Worm (Caenorhabditis elegans) whole organism, L4 larva: ENCODE results near the gene F09E5.8.

Source experiments
- D1046.2 ChIP-seq: fragments of 200-800 bp; sonication (Bioruptor generic); IDR thresholded peaks from 2 replicates; pipeline ENCODE4 v1.3.6; 2022; ENCODE audit warnings: missing genetic modification characterization, missing compliant biosample characterization
- F10B5.3 ChIP-seq: sonication (generic microtip); optimal IDR thresholded peaks from 2 replicates; lab custom pipeline; 2016; ENCODE audit warnings: mild to moderate bottlenecking, missing genetic modification characterization, missing compliant biosample characterization
- F26F4.8 ChIP-seq: fragments of 200-800 bp; sonication (Bioruptor generic); conservative IDR thresholded peaks from 2 replicates; pipeline ENCODE4 v1.3.6; 2022; ENCODE audit warnings: missing genetic modification characterization, missing compliant biosample characterization
- F37D6.2 ChIP-seq: sonication (generic microtip); optimal IDR thresholded peaks from 2 replicates; lab custom pipeline; 2016; ENCODE audit warnings: mild to moderate bottlenecking, missing genetic modification characterization, missing compliant biosample characterization
- R02D3.7 ChIP-seq: fragments of 150-350 bp; sonication (generic microtip); optimal IDR thresholded peaks from 3 replicates; lab custom pipeline; 2014; ENCODE audit warnings: missing biosample characterization, missing genetic modification characterization
- T26A8.4 ChIP-seq: fragments of 200-800 bp; sonication (Bioruptor generic); IDR thresholded peaks from 2 replicates; pipeline ENCODE4 v1.3.6; 2022; ENCODE audit warnings: missing genetic modification characterization, missing compliant biosample characterization
- Y105C5A.15 ChIP-seq: fragments of 200-800 bp; sonication (Bioruptor generic); IDR thresholded peaks from 2 replicates; pipeline ENCODE4 v1.3.6; 2022; ENCODE audit warnings: missing genetic modification characterization, missing compliant biosample characterization
- Y48G9A.11 ChIP-seq: fragments of 200-800 bp; sonication (Bioruptor generic); IDR thresholded peaks from 2 replicates; pipeline ENCODE4 v1.3.6; 2022; ENCODE audit warnings: missing genetic modification reagents, missing genetic modification characterization, missing compliant biosample characterization
- Y5F2A.4 ChIP-seq: fragments of 200-800 bp; sonication (Bioruptor generic); optimal IDR thresholded peaks from 2 replicates; lab custom pipeline; 2018; ENCODE audit warnings: mild to moderate bottlenecking, missing genetic modification characterization, missing compliant biosample characterization
- aha-1 ChIP-seq: fragments of 150-350 bp; peaks from one replicate; lab custom pipeline; 2014; ENCODE audit warnings: missing biosample characterization, missing genetic modification characterization
- arid-1 ChIP-seq: fragments of 200-800 bp; sonication (Bioruptor generic); conservative IDR thresholded peaks from 2 replicates; pipeline ENCODE4 v1.3.6; 2022; ENCODE audit warnings: missing genetic modification reagents, missing genetic modification characterization, missing compliant biosample characterization
- ceh-44 ChIP-seq: fragments of 200-800 bp; sonication (Bioruptor generic); IDR thresholded peaks from 2 replicates; pipeline ENCODE4 v1.3.6; 2022; ENCODE audit warnings: missing genetic modification reagents, missing genetic modification characterization, missing compliant biosample characterization
- ceh-62 ChIP-seq: sonication (generic microtip); optimal IDR thresholded peaks from 2 replicates; lab custom pipeline; 2017; ENCODE audit warnings: missing biosample characterization, missing genetic modification characterization
- ceh-82 ChIP-seq: sonication (generic microtip); optimal IDR thresholded peaks from 2 replicates; lab custom pipeline; 2017; ENCODE audit warnings: missing biosample characterization, missing genetic modification characterization
- ctbp-1 ChIP-seq: fragments of 200-800 bp; sonication (Bioruptor generic); IDR thresholded peaks from 2 replicates; pipeline ENCODE4 v1.3.6; 2022; ENCODE audit warnings: missing genetic modification reagents, missing genetic modification characterization, missing compliant biosample characterization
- daf-16 ChIP-seq, 3 experiments: sonication (generic microtip); optimal IDR thresholded peaks; 2 replicates each; lab custom pipeline; 2016 to 2017; ENCODE audit warnings: missing genetic modification characterization in 3 of 3, missing genetic modification reagents in 3 of 3, mild to moderate bottlenecking in 2 of 3, missing compliant biosample characterization in 2 of 3, missing biosample characterization in 1 of 3, moderate library complexity in 1 of 3
- daf-19 ChIP-seq: fragments of 200-800 bp; sonication (Bioruptor generic); conservative IDR thresholded peaks from 2 replicates; pipeline ENCODE4 v1.3.6; 2022; ENCODE audit warnings: missing genetic modification characterization, missing compliant biosample characterization
- dmd-9 ChIP-seq: fragments of 200-800 bp; sonication (Bioruptor generic); IDR thresholded peaks from 2 replicates; pipeline ENCODE4 v1.3.6; 2022; ENCODE audit warnings: missing genetic modification reagents, missing genetic modification characterization, missing compliant biosample characterization
- dpl-1 ChIP-seq: fragments of 150-350 bp; optimal IDR thresholded peaks from 2 replicates; lab custom pipeline; 2014; ENCODE audit warnings: missing biosample characterization, missing genetic modification reagents, missing genetic modification characterization
- duxl-1 ChIP-seq: sonication (generic microtip); optimal IDR thresholded peaks from 2 replicates; lab custom pipeline; 2016; ENCODE audit warnings: mild to moderate bottlenecking, missing genetic modification characterization, moderate library complexity, missing compliant biosample characterization; ENCODE audit not compliant: poor library complexity
- egl-43 ChIP-seq: fragments of 200-800 bp; sonication (Bioruptor generic); IDR thresholded peaks from 2 replicates; pipeline ENCODE4 v1.3.6; 2022; ENCODE audit warnings: missing genetic modification reagents, missing genetic modification characterization, missing compliant biosample characterization
- hlh-30 ChIP-seq: sonication (generic microtip); optimal IDR thresholded peaks from 2 replicates; lab custom pipeline; 2017; ENCODE audit warnings: antibody characterized with exemption, mild to moderate bottlenecking, missing genetic modification characterization, missing compliant biosample characterization; ENCODE audit not compliant: insufficient read depth
- hmg-1.1 ChIP-seq: fragments of 200-800 bp; sonication (Bioruptor generic); IDR thresholded peaks from 2 replicates; pipeline ENCODE4 v1.3.6; 2022; ENCODE audit warnings: missing genetic modification reagents, missing genetic modification characterization, missing compliant biosample characterization
- jun-1 ChIP-seq: fragments of 150-350 bp; optimal IDR thresholded peaks from 2 replicates; lab custom pipeline; 2014; ENCODE audit warnings: missing biosample characterization, missing genetic modification reagents, missing genetic modification characterization
- lin-38 ChIP-seq: fragments of 200-800 bp; sonication (Bioruptor generic); IDR thresholded peaks from 2 replicates; pipeline ENCODE4 v1.3.6; 2022; ENCODE audit warnings: missing genetic modification reagents, missing genetic modification characterization, missing compliant biosample characterization
- lin-39 ChIP-seq: fragments of 150-350 bp; optimal IDR thresholded peaks from 2 replicates; lab custom pipeline; 2014; ENCODE audit warnings: missing biosample characterization, missing genetic modification reagents, missing genetic modification characterization
- lir-3 ChIP-seq: sonication (generic microtip); optimal IDR thresholded peaks from 2 replicates; lab custom pipeline; 2016; ENCODE audit warnings: mild to moderate bottlenecking, missing genetic modification characterization, missing compliant biosample characterization
- madf-5 ChIP-seq, 2 experiments: fragments of 200-800 bp; sonication (Bioruptor generic); IDR thresholded peaks; 2 replicates each; pipeline ENCODE4 v1.3.6; 2022; ENCODE audit warnings: missing compliant biosample characterization in 2 of 2, missing genetic modification characterization in 2 of 2
- madf-9 ChIP-seq: fragments of 200-800 bp; sonication (Bioruptor generic); conservative IDR thresholded peaks from 2 replicates; pipeline ENCODE4 v1.3.6; 2022; ENCODE audit warnings: missing genetic modification reagents, missing genetic modification characterization, missing compliant biosample characterization
- mes-2 ChIP-seq: sonication (generic microtip); optimal IDR thresholded peaks from 2 replicates; lab custom pipeline; 2016; ENCODE audit warnings: missing genotype, mild to moderate bottlenecking, missing genetic modification characterization, missing compliant biosample characterization; ENCODE audit not compliant: poor library complexity, severe bottlenecking
- mxl-2 ChIP-seq: fragments of 200-800 bp; sonication (Bioruptor generic); conservative IDR thresholded peaks from 2 replicates; pipeline ENCODE4 v1.3.6; 2022; ENCODE audit warnings: missing genetic modification reagents, missing genetic modification characterization, missing compliant biosample characterization
- nhr-10 ChIP-seq: fragments of 150-350 bp; optimal IDR thresholded peaks from 2 replicates; lab custom pipeline; 2014; ENCODE audit warnings: missing biosample characterization, missing genetic modification characterization
- nhr-102 ChIP-seq: sonication (generic microtip); optimal IDR thresholded peaks from 2 replicates; lab custom pipeline; 2016; ENCODE audit warnings: mild to moderate bottlenecking, missing genetic modification characterization, moderate library complexity, missing compliant biosample characterization
- nhr-25 ChIP-seq: sonication (generic microtip); optimal IDR thresholded peaks from 2 replicates; lab custom pipeline; 2017; ENCODE audit warnings: missing genetic modification characterization, mild to moderate bottlenecking, missing compliant biosample characterization, antibody characterized with exemption, moderate library complexity, borderline replicate concordance; ENCODE audit not compliant: insufficient read depth
- nhr-28 ChIP-seq: fragments of 150-350 bp; optimal IDR thresholded peaks from 2 replicates; lab custom pipeline; 2014; ENCODE audit warnings: missing biosample characterization, missing genetic modification characterization
- nhr-48 ChIP-seq: sonication (generic microtip); optimal IDR thresholded peaks from 2 replicates; lab custom pipeline; 2016; ENCODE audit warnings: mild to moderate bottlenecking, missing genetic modification characterization, missing compliant biosample characterization
- pha-4 ChIP-seq, 2 experiments: fragments of 150-350 bp in 1 of 2; fragments of 200-800 bp in 1 of 2; sonication (Bioruptor generic) in 1 of 2; IDR thresholded peaks in 1 of 2; optimal IDR thresholded peaks in 1 of 2; 2 replicates each; pipeline versions ENCODE4 v1.3.6 to Lab custom; 2014 to 2022; ENCODE audit warnings: missing genetic modification characterization in 2 of 2, missing genetic modification reagents in 2 of 2, missing biosample characterization in 1 of 2, missing compliant biosample characterization in 1 of 2
- php-3 ChIP-seq: fragments of 200-800 bp; sonication (Bioruptor generic); IDR thresholded peaks from 2 replicates; pipeline ENCODE4 v1.3.6; 2022; ENCODE audit warnings: missing genetic modification reagents, missing genetic modification characterization, missing compliant biosample characterization
- rbr-2 ChIP-seq: sonication (generic microtip); optimal IDR thresholded peaks from 2 replicates; lab custom pipeline; 2016; ENCODE audit warnings: missing genotype, missing genetic modification characterization, missing compliant biosample characterization
- sdz-12 ChIP-seq: fragments of 200-800 bp; sonication (Bioruptor generic); optimal IDR thresholded peaks from 2 replicates; lab custom pipeline; 2018; ENCODE audit warnings: mild to moderate bottlenecking, missing genetic modification characterization, missing compliant biosample characterization
- snpc-1.2 ChIP-seq: fragments of 200-800 bp; sonication (Bioruptor generic); IDR thresholded peaks from 2 replicates; pipeline ENCODE4 v1.3.6; 2022; ENCODE audit warnings: missing genetic modification reagents, missing genetic modification characterization, missing compliant biosample characterization
- snpc-4 ChIP-seq: fragments of 150-350 bp; optimal IDR thresholded peaks from 2 replicates; lab custom pipeline; 2014; ENCODE audit warnings: missing biosample characterization, missing genetic modification characterization
- spr-1 ChIP-seq: sonication (generic microtip); optimal IDR thresholded peaks from 2 replicates; lab custom pipeline; 2016; ENCODE audit warnings: mild to moderate bottlenecking, missing genetic modification characterization, missing compliant biosample characterization
- spr-3 ChIP-seq: fragments of 200-800 bp; sonication (Bioruptor generic); optimal IDR thresholded peaks from 2 replicates; lab custom pipeline; 2018; ENCODE audit warnings: mild to moderate bottlenecking, missing genetic modification characterization, missing compliant biosample characterization
- unc-130 ChIP-seq: sonication (generic microtip); optimal IDR thresholded peaks from 2 replicates; lab custom pipeline; 2016; ENCODE audit warnings: missing genetic modification reagents, missing genetic modification characterization, missing compliant biosample characterization
- unc-39 ChIP-seq: sonication (generic microtip); optimal IDR thresholded peaks from 2 replicates; lab custom pipeline; 2017; ENCODE audit warnings: missing biosample characterization, missing genetic modification characterization
- unc-62 ChIP-seq, 3 experiments: fragments of 150-350 bp in 1 of 3; sonication (generic microtip); optimal IDR thresholded peaks in 2 of 3; peaks in 1 of 3; 1 replicate in 1 of 3; 2 replicates in 2 of 3; lab custom pipeline; 2014 to 2017; ENCODE audit warnings: missing biosample characterization in 3 of 3, missing genetic modification characterization in 3 of 3, missing genetic modification reagents in 3 of 3, missing genotype in 1 of 3
- zag-1 ChIP-seq: fragments of 150-350 bp; optimal IDR thresholded peaks from 2 replicates; lab custom pipeline; 2014; ENCODE audit warnings: missing biosample characterization, missing genetic modification characterization
- zfp-2 ChIP-seq: sonication (generic microtip); optimal IDR thresholded peaks from 2 replicates; lab custom pipeline; 2016; ENCODE audit warnings: mild to moderate bottlenecking, missing genetic modification characterization, missing compliant biosample characterization

F09E5.8 gene

DNA sequence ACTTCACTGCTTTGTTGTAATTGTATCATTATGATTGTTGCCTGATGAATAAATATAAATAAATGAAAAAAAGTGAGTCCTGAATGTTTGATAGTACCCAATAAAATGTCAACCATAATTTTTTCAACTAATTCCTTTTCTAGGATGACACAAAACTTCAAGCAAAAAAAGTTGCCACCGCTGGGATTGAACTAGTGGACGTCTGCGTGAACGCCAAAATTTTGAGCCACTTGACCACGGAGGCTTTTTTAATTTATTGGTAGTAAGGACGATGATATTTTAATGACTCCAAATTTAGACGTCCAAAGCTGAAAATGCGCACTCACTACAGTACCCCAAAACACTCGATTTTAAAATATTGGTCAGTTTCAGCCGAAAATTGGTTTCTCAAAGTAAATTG is 3.2 kb downstream of the F09E5.8 start (continued):
- TF ChIP-seq nhr-10 (tag; lab: Kevin White, UChicago) (no peak), dpl-1 (GFP tag; lab: Kevin White, UChicago) (no peak), daf-16 (GFP tag; optimal IDR thresholded peaks at IDR 0.05; lab: Kevin White, UChicago) (peak; percentile 36 to 80), daf-16 (tag; optimal IDR thresholded peaks at IDR 0.05; lab: Kevin White, UChicago) (peak; percentile 18), nhr-48 (tag; lab: Kevin White, UChicago) (peak; percentile 50), nhr-102 (tag; lab: Kevin White, UChicago) (peak; percentile 69), unc-39 (tag; lab: Kevin White, UChicago) (no peak), Y105C5A.15 (peak; percentile 97), unc-130 (GFP tag; lab: Kevin White, UChicago) (peak; percentile 33), rbr-2 (peak; percentile 38), snpc-1.2 (GFP tag; lab: Robert Waterston, UW) (peak; percentile 83), zfp-2 (tag; lab: Kevin White, UChicago) (no peak), Y48G9A.11 (GFP tag; lab: Robert Waterston, UW) (peak; percentile 60; the same call in 1 of the 2 replicates), F10B5.3 (peak; percentile 20), D1046.2 (GFP tag; lab: Robert Waterston, UW) (peak; percentile 87), mes-2 (peak; percentile 71), nhr-25 (tag; lab: Kevin White, UChicago) (no peak), dmd-9 (0 out of 2 replicates have a peak, but pooled peaks have one; percentile 28), madf-5 (GFP tag; IDR thresholded peaks at IDR 0.05; lab: Robert Waterston, UW) (peak; percentile 87 to 97), sdz-12 (GFP tag; lab: Kevin White, UChicago) (peak; percentile 65), arid-1 (peak; percentile 96), Y5F2A.4 (GFP tag; lab: Kevin White, UChicago) (peak; percentile 86), madf-9 (GFP tag; lab: Robert Waterston, UW) (no peak; the same call in 1 of the 2 replicates), F26F4.8 (GFP tag; lab: Robert Waterston, UW) (peak; percentile 89), nhr-28 (no peak), mxl-2 (GFP tag; lab: Robert Waterston, UW) (no peak), hmg-1.1 (no peak), aha-1 (peak; percentile 62), ceh-82 (tag; lab: Kevin White, UChicago) (no peak), R02D3.7 (no peak), php-3 (GFP tag; lab: Robert Waterston, UW) (peak; percentile 68; the same call in 1 of the 2 replicates), lin-39 (no peak), spr-1 (tag; lab: Kevin White, UChicago) (peak; percentile 54), F37D6.2 (no peak), T26A8.4 (GFP tag; lab: Robert Waterston, UW) (peak; percentile 89), lin-38 (GFP tag; lab: Robert Waterston, UW) (peak; percentile 81), unc-62 (GFP tag; optimal IDR thresholded peaks at IDR 0.05 in 1 of 2; lab: Kevin White, UChicago) (no peak), unc-62 (tag; optimal IDR thresholded peaks at IDR 0.05; lab: Kevin White, UChicago) (no peak), snpc-4 (tag; lab: Kevin White, UChicago) (no peak), jun-1 (tag; lab: Kevin White, UChicago) (no peak), zag-1 (tag; lab: Kevin White, UChicago) (no peak), hlh-30 (no peak), daf-19 (peak; percentile 86), ceh-62 (no peak), duxl-1 (peak; percentile 61), lir-3 (tag; lab: Kevin White, UChicago) (peak; percentile 16), ctbp-1 (GFP tag; lab: Robert Waterston, UW) (peak; percentile 89), pha-4 (GFP tag; IDR thresholded peaks at IDR 0.05; lab: Robert Waterston, UW) (peak; percentile 88), pha-4 (tag; optimal IDR thresholded peaks at IDR 0.05; lab: Kevin White, UChicago) (no peak), ceh-44 (no peak), spr-3 (peak; percentile 83), egl-43 (GFP tag; lab: Robert Waterston, UW) (peak; percentile 86)
